Worm (Caenorhabditis elegans) whole organism, L3 larva: ENCODE results near the gene pph-4.1.

Experiments used
- R02D3.7 ChIP-seq: fragments of 150-350 bp; optimal IDR thresholded peaks from 2 replicates; lab custom pipeline; 2014; ENCODE audit warnings: missing biosample characterization, missing genetic modification characterization
- ZK546.5 ChIP-seq: sonication (generic microtip); optimal IDR thresholded peaks from 2 replicates; lab custom pipeline; 2017; ENCODE audit warnings: missing biosample characterization, missing genetic modification characterization
- aly-2 ChIP-seq: fragments of 150-350 bp; optimal IDR thresholded peaks from 2 replicates; lab custom pipeline; 2014; ENCODE audit warnings: missing biosample characterization, missing genetic modification characterization
- ama-1 ChIP-seq: fragments of 150-350 bp; optimal IDR thresholded peaks from 2 replicates; lab custom pipeline; 2018
- egl-27 ChIP-seq: sonication (generic microtip); optimal IDR thresholded peaks from 4 replicates; lab custom pipeline; 2017; ENCODE audit warnings: missing biosample characterization, missing genetic modification reagents, missing genetic modification characterization
- fos-1 ChIP-seq: fragments of 150-350 bp; optimal IDR thresholded peaks from 2 replicates; lab custom pipeline; 2014; ENCODE audit warnings: missing biosample characterization, missing genetic modification characterization
- nhr-25 ChIP-seq: sonication (generic microtip); optimal IDR thresholded peaks from 2 replicates; lab custom pipeline; 2017; ENCODE audit warnings: missing biosample characterization, missing genetic modification characterization
- pha-4 ChIP-seq: fragments of 150-350 bp; optimal IDR thresholded peaks from 2 replicates; lab custom pipeline; 2014; ENCODE audit warnings: missing biosample characterization, missing genetic modification reagents, missing genetic modification characterization
- pqm-1 ChIP-seq: fragments of 150-350 bp; optimal IDR thresholded peaks from 2 replicates; lab custom pipeline; 2017; ENCODE audit warnings: missing biosample characterization, missing genetic modification characterization, inconsistent platforms
- sea-2 ChIP-seq: fragments of 150-350 bp; sonication (generic microtip); optimal IDR thresholded peaks from 4 replicates; lab custom pipeline; 2014; ENCODE audit warnings: missing biosample characterization, missing genetic modification reagents, missing genetic modification characterization
- skn-1 ChIP-seq: fragments of 150-350 bp; optimal IDR thresholded peaks from 2 replicates; lab custom pipeline; 2014; ENCODE audit warnings: missing biosample characterization, missing genetic modification characterization
- unc-39 ChIP-seq: sonication (generic microtip); optimal IDR thresholded peaks from 4 replicates; lab custom pipeline; 2017; ENCODE audit warnings: missing biosample characterization, missing genetic modification characterization

DNA sequence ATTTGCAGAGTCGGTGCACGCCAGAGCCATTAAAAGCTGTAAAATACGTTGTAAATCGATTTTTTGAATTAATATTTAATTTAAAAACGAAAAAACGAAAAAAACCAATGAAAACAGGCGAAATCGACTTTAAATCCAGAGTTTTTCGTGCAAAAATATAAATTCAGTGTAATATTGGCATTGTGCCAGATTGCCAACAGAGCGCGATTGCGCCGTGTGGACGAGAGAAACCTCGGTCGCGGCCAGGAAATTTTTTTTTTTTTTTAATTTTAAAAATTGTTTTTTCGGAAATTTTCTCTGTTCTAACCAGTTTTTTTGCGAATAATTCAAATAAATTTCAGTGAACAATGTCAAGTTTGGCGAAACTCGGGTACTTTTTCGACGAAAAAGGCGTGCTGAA, at the start of gene pph-4.1, which contains the start of gene Y75B8A.31:
- no peak for TF ChIP-seq ama-1 (lab: Kevin White, UChicago)
- no peak for TF ChIP-seq aly-2
- TF ChIP-seq ZK546.5 (tag; lab: Kevin White, UChicago): no peak
- TF ChIP-seq egl-27 (tag; lab: Kevin White, UChicago): no peak
- TF ChIP-seq unc-39 (tag; lab: Kevin White, UChicago): no peak
- peak; percentile 43 for TF ChIP-seq skn-1 (tag; lab: Kevin White, UChicago)
- peak; percentile 58 for TF ChIP-seq R02D3.7
- no peak for TF ChIP-seq fos-1 (tag; lab: Kevin White, UChicago)
- peak; percentile 53 for TF ChIP-seq nhr-25 (tag; lab: Kevin White, UChicago)
- TF ChIP-seq sea-2 (GFP tag; lab: Kevin White, UChicago): no peak
- TF ChIP-seq pqm-1 (tag; lab: Kevin White, UChicago): peak; percentile 45
- peak; percentile 94 for TF ChIP-seq pha-4
